Fruit fly (Drosophila melanogaster) whole organism: Measurements from ENCODE around the gene CG14742.

Experiments used
- CG8478 ChIP-seq: fragments of >200 bp; optimal IDR thresholded peaks from 2 replicates; lab custom pipeline; 2018; ENCODE audit warnings: inconsistent platforms
- EcR ChIP-seq, 2 experiments: fragments of >200 bp; optimal IDR thresholded peaks; 2 replicates each; lab custom pipeline; 2017; ENCODE audit warnings: missing biosample characterization in 2 of 2, missing genetic modification characterization in 2 of 2, missing genetic modification reagents in 2 of 2
- pan ChIP-seq: fragments of >200 bp; optimal IDR thresholded peaks from 2 replicates; lab custom pipeline; 2017
- psq ChIP-seq: fragments of >200 bp; optimal IDR thresholded peaks from 2 replicates; lab custom pipeline; 2017
- usp ChIP-seq: fragments of >200 bp; optimal IDR thresholded peaks from 2 replicates; lab custom pipeline; 2017; ENCODE audit warnings: missing biosample characterization, missing genetic modification characterization, mixed read lengths

DNA sequence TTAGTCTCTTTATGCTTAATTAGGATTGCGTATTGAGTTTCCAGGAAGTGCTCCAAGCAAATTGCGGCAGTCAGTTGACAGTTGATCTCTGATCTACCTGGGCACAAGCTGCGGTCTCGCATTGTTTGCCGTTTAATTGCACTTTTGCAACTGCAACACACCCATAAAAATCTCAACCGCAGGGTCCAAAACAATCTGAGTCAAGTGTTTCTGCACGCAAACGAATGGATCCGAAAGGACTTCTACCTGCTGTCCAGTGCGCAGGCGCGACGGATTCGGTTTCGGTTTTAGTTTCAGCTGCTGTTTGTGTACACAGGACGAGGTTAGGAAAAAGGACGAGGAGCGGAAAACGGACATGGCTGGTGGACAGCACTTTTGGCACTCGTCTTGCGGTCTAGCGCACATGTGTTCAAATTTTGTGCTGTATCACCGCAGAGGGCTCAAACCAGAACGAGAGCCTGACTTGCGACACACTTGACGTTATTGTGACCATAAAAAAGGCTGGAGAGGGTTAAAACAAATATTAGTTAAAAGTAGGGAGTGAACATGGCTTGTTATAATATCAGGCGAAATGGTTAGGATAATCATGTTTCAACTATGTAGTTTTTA, 38.3 kb downstream of the CG14742 start:
- TF ChIP-seq CG8478 (lab: Kevin White, UChicago) (no peak), psq (lab: Kevin White, UChicago) (no peak), EcR (GFP tag; optimal IDR thresholded peaks at IDR 0.05; lab: Kevin White, UChicago) (no peak), pan (lab: Kevin White, UChicago) (no peak), usp (GFP tag; lab: Kevin White, UChicago) (no peak)
